Fruit fly (Drosophila melanogaster): ENCODE data around the gene rhea.

DNA sequence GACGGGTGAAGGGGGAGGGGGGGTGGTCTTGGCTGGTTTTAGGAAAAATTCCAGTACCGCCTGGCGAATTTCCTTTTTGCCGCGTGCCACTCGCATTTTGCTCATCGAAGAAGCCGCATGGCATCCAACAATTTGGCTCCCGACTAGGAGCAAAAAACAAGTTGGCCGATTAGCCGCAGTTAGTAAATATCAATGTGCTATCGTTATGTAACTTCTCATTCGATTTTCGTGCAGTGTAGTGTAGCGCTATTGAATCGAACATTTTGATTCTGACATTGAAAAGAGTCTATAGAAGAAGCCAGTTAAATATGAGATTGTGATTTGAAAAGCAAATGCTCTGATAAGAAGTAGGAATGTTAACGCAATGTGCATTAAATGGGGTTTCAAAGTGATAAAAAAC, 15.1 kb upstream of the rhea start:
- TF ChIP-seq Gug (GFP tag; IDR thresholded peaks at IDR 0.05) (no peak), Sox102F (GFP tag; optimal IDR thresholded peaks at IDR 0.05) (no peak), cyc (GFP tag; optimal IDR thresholded peaks at IDR 0.05) (no peak), CG10631 (GFP tag; optimal IDR thresholded peaks at IDR 0.05) (no peak), CG1621 (tag; optimal IDR thresholded peaks at IDR 0.05) (no peak), Eip93F (GFP tag; optimal IDR thresholded peaks at IDR 0.05) (no peak), CG9139 (GFP tag; optimal IDR thresholded peaks at IDR 0.05) (no peak), CG3919 (GFP tag; optimal IDR thresholded peaks at IDR 0.05) (no peak), Smox (GFP tag; optimal IDR thresholded peaks at IDR 0.05) (no peak), fkh (GFP tag; optimal IDR thresholded peaks at IDR 0.05) (no peak), Ets96B (tag; optimal IDR thresholded peaks at IDR 0.05) (no peak), CG6276 (GFP tag; optimal IDR thresholded peaks at IDR 0.05) (no peak), Hr39 (GFP tag; optimal IDR thresholded peaks at IDR 0.05) (no peak)
